Fruit fly (Drosophila melanogaster): Measurements from ENCODE around the gene CG5111.
A peak's percentile ranks its signal among the peaks of the same experiment; 100 is the strongest.

CG5111 gene

dm6 chr3R:25515450-25516288 lies 9.6 kb downstream of the CG5111 start, which contains the start of gene msi (continued):
- TF ChIP-seq MESR4 (GFP tag; optimal IDR thresholded peaks at IDR 0.05), result peak; percentile 26
- peak; percentile 99 for TF ChIP-seq CG14667 (GFP tag; IDR thresholded peaks at IDR 0.05)
- peak; percentile 89 for TF ChIP-seq slou (GFP tag; optimal IDR thresholded peaks at IDR 0.05)
- peak; percentile 77 for TF ChIP-seq dan (GFP tag; IDR thresholded peaks at IDR 0.05)
- peak; percentile 95 for TF ChIP-seq kay (GFP tag; optimal IDR thresholded peaks at IDR 0.05)
- TF ChIP-seq Hr51 (GFP tag; optimal IDR thresholded peaks at IDR 0.05), result peak; percentile 86 to 100
- TF ChIP-seq CG18262 (tag; optimal IDR thresholded peaks at IDR 0.05), result peak; percentile 100
- peak; percentile 96 for TF ChIP-seq wdn (GFP tag; IDR thresholded peaks at IDR 0.05)
- TF ChIP-seq CG9437 (GFP tag; optimal IDR thresholded peaks at IDR 0.05), result peak; percentile 97
- TF ChIP-seq fd3F (GFP tag; optimal IDR thresholded peaks at IDR 0.05), result peak; percentile 99
- peak; percentile 99 for TF ChIP-seq lab (GFP tag; optimal IDR thresholded peaks at IDR 0.05)
- TF ChIP-seq YL-1 (GFP tag; optimal IDR thresholded peaks at IDR 0.05), result peak; percentile 95
- TF ChIP-seq h (optimal IDR thresholded peaks at IDR 0.05), result no peak
- peak; percentile 74 for TF ChIP-seq CG8944 (GFP tag; optimal IDR thresholded peaks at IDR 0.05)
- TF ChIP-seq CG2712 (tag; optimal IDR thresholded peaks at IDR 0.05), result peak; percentile 100
- TF ChIP-seq sc (optimal IDR thresholded peaks at IDR 0.05), result no peak
- peak; percentile 99 for TF ChIP-seq sc (GFP tag; optimal IDR thresholded peaks at IDR 0.05)
- peak; percentile 99 for TF ChIP-seq CG32767 (GFP tag; IDR thresholded peaks at IDR 0.05)
- peak; percentile 99 for TF ChIP-seq gcm (GFP tag; optimal IDR thresholded peaks at IDR 0.05)
- peak; percentile 96 for TF ChIP-seq Poxn (GFP tag; IDR thresholded peaks at IDR 0.05)
- no peak for TF ChIP-seq cad (GFP tag; optimal IDR thresholded peaks at IDR 0.05)
- peak; percentile 98 for TF ChIP-seq odd (GFP tag; optimal IDR thresholded peaks at IDR 0.05)
- TF ChIP-seq dpn (GFP tag; optimal IDR thresholded peaks at IDR 0.05), result peak; percentile 71 to 98
- peak; percentile 91 for TF ChIP-seq CG10431 (GFP tag; optimal IDR thresholded peaks at IDR 0.05)
- peak; percentile 98 for TF ChIP-seq CG2202 (tag; optimal IDR thresholded peaks at IDR 0.05)
- TF ChIP-seq CG4404 (GFP tag; IDR thresholded peaks at IDR 0.05), result peak; percentile 97
- TF ChIP-seq onecut (GFP tag; IDR thresholded peaks at IDR 0.05), result peak; percentile 93
- no peak for TF ChIP-seq nerfin-2 (GFP tag; IDR thresholded peaks at IDR 0.05; ENCODE audit: partially characterized antibody)
- peak; percentile 5 for TF ChIP-seq repo (GFP tag; optimal IDR thresholded peaks at IDR 0.05)
- TF ChIP-seq crol (GFP tag; IDR thresholded peaks at IDR 0.05), result peak; percentile 95
- TF ChIP-seq CG8089 (GFP tag; optimal IDR thresholded peaks at IDR 0.05), result no peak
- TF ChIP-seq Adf1 (GFP tag; IDR thresholded peaks at IDR 0.05), result peak; percentile 90
- peak; percentile 86 for TF ChIP-seq CG10274 (GFP tag; optimal IDR thresholded peaks at IDR 0.05)
- TF ChIP-seq jigr1 (GFP tag; IDR thresholded peaks at IDR 0.05), result peak; percentile 98
- TF ChIP-seq CG6765 (GFP tag; optimal IDR thresholded peaks at IDR 0.05), result peak; percentile 95
- peak; percentile 100 for TF ChIP-seq CG17829 (tag; optimal IDR thresholded peaks at IDR 0.05)
- peak; percentile 91 to 97 for TF ChIP-seq Trl (optimal IDR thresholded peaks at IDR 0.05)
- peak; percentile 54 for TF ChIP-seq Trl (GFP tag; optimal IDR thresholded peaks at IDR 0.05)
- TF ChIP-seq CG8765 (GFP tag; IDR thresholded peaks at IDR 0.05), result peak; percentile 92
- TF ChIP-seq HLH3B (GFP tag; IDR thresholded peaks at IDR 0.05), result peak; percentile 99
- peak; percentile 96 for TF ChIP-seq sim (GFP tag; IDR thresholded peaks at IDR 0.05)
- TF ChIP-seq CG7357 (GFP tag; IDR thresholded peaks at IDR 0.05), result peak; percentile 97
- TF ChIP-seq CG6791 (GFP tag; IDR thresholded peaks at IDR 0.05; ENCODE audit: partially characterized antibody), result peak; percentile 54; the same call in 2 of the 3 replicates
- peak; percentile 56 for TF ChIP-seq dm (GFP tag; optimal IDR thresholded peaks at IDR 0.05)
- peak; percentile 99 for TF ChIP-seq Drgx (GFP tag; IDR thresholded peaks at IDR 0.05)
- TF ChIP-seq CG9817 (tag; optimal IDR thresholded peaks at IDR 0.05), result peak; percentile 97
- TF ChIP-seq cg (GFP tag; optimal IDR thresholded peaks at IDR 0.05), result peak; percentile 20
- TF ChIP-seq zen2 (GFP tag; IDR thresholded peaks at IDR 0.05; ENCODE audit: partially characterized antibody), result peak; percentile 52; the same call in 2 of the 3 replicates
- peak; percentile 65 for TF ChIP-seq jumu (GFP tag; optimal IDR thresholded peaks at IDR 0.05)
- TF ChIP-seq NK7.1 (GFP tag; optimal IDR thresholded peaks at IDR 0.05), result peak; percentile 68

Measured in whole organism, embryonic.